Fruit fly (Drosophila melanogaster): ENCODE data around the gene Dad.

Dad gene

DNA sequence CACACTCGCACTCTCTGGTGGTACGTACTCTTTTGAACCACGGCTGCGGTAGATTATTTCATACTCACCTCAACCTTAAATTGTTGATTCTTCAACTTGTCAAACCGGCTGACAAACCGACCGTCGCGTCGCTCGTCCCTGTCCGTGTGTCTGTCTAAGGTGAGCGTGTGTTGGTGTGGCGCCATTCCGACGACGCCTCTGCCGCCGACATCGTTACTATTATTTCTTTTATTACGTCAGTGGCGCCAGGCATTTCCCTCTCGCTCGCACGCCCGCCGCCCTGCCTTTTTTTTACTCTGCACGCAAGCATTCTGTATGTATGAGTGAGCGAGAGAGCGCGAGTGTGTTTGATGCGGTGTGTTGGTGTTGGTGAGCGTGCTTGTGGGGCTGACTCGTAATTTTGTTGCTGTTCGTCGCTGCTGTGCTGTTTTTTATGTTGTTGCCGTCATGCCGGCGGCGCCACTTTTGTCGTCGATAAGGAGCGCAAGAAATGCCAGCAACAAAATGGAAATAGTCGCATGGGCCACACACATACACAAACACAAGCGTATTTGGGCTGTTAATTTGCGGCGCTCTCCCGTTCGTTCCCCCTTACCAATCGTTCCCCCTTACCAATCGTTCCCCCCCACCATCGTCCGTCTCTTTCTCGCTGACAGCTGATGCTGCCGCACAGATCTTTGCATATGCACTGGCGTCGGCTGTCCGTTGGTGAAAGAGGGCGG, 2.5 kb downstream of the Dad start (continued):
- TF ChIP-seq Fer2 (tag; optimal IDR thresholded peaks at IDR 0.05) (no peak), crol (GFP tag; IDR thresholded peaks at IDR 0.05) (peak; percentile 99), Hr3 (GFP tag; optimal IDR thresholded peaks at IDR 0.05) (no peak), zf30C (GFP tag; optimal IDR thresholded peaks at IDR 0.05) (peak; percentile 33), Oli (tag; optimal IDR thresholded peaks at IDR 0.05) (no peak), CG3281 (GFP tag; optimal IDR thresholded peaks at IDR 0.05) (no peak), so (GFP tag; IDR thresholded peaks at IDR 0.05) (0 out of 3 replicates have a peak, but pooled peaks have one; percentile 68), CG8924 (tag; optimal IDR thresholded peaks at IDR 0.05) (peak; percentile 71), Rfx (GFP tag; IDR thresholded peaks at IDR 0.05) (peak; percentile 20; the same call in 1 of the 2 replicates), CG8388 (GFP tag; optimal IDR thresholded peaks at IDR 0.05) (peak; percentile 5), ap (GFP tag; IDR thresholded peaks at IDR 0.05) (no peak), CG16779 (GFP tag; IDR thresholded peaks at IDR 0.05) (no peak), Nf-YA (GFP tag; IDR thresholded peaks at IDR 0.05) (no peak), CG11696 (GFP tag; IDR thresholded peaks at IDR 0.05) (no peak), CG8765 (GFP tag; IDR thresholded peaks at IDR 0.05) (0 out of 2 replicates have a peak, but pooled peaks have one; percentile 56), CG15514 (GFP tag; optimal IDR thresholded peaks at IDR 0.05) (no peak), NC2α (GFP tag; optimal IDR thresholded peaks at IDR 0.05) (no peak), CG4282 (GFP tag; optimal IDR thresholded peaks at IDR 0.05) (no peak), CG6791 (GFP tag; IDR thresholded peaks at IDR 0.05; ENCODE audit: partially characterized antibody) (no peak; the same call in 2 of the 3 replicates), Scr (GFP tag; IDR thresholded peaks at IDR 0.05; ENCODE audit: partially characterized antibody) (peak; percentile 50), CG9797 (GFP tag; optimal IDR thresholded peaks at IDR 0.05) (no peak), CG11456 (GFP tag; IDR thresholded peaks at IDR 0.05) (no peak), p53 (GFP tag; optimal IDR thresholded peaks at IDR 0.05) (no peak), CG12744 (GFP tag; optimal IDR thresholded peaks at IDR 0.05) (no peak), kni (GFP tag; optimal IDR thresholded peaks at IDR 0.05) (peak; percentile 99), CG10321 (GFP tag; IDR thresholded peaks at IDR 0.05) (peak; percentile 58; the same call in 1 of the 2 replicates), CG33213 (GFP tag; optimal IDR thresholded peaks at IDR 0.05) (no peak), CG17829 (tag; optimal IDR thresholded peaks at IDR 0.05) (peak; percentile 19), psq (GFP tag; optimal IDR thresholded peaks at IDR 0.05) (no peak), CG11723 (GFP tag; optimal IDR thresholded peaks at IDR 0.05) (no peak), CG2889 (GFP tag; IDR thresholded peaks at IDR 0.05) (no peak), disco-r (GFP tag; optimal IDR thresholded peaks at IDR 0.05) (no peak), pita (GFP tag; optimal IDR thresholded peaks at IDR 0.05) (no peak), cad (GFP tag; optimal IDR thresholded peaks at IDR 0.05) (peak; percentile 20), fd96Cb (tag; optimal IDR thresholded peaks at IDR 0.05) (no peak), ftz-f1 (GFP tag; optimal IDR thresholded peaks at IDR 0.05) (peak; percentile 86), Mrtf (GFP tag; IDR thresholded peaks at IDR 0.05) (no peak), CG5953 (GFP tag; IDR thresholded peaks at IDR 0.05) (0 out of 2 replicates have a peak, but pooled peaks have one; percentile 6), lbe (GFP tag; optimal IDR thresholded peaks at IDR 0.05) (peak; percentile 30), Hand (GFP tag; optimal IDR thresholded peaks at IDR 0.05) (no peak), CG14667 (GFP tag; IDR thresholded peaks at IDR 0.05) (0 out of 2 replicates have a peak, but pooled peaks have one; percentile 6), CG7556 (GFP tag; optimal IDR thresholded peaks at IDR 0.05) (no peak), Myb (GFP tag; optimal IDR thresholded peaks at IDR 0.05) (no peak), CG6813 (GFP tag; optimal IDR thresholded peaks at IDR 0.05) (no peak), CG30431 (GFP tag; optimal IDR thresholded peaks at IDR 0.05) (no peak), H2.0 (GFP tag; IDR thresholded peaks at IDR 0.05) (no peak), ham (GFP tag; IDR thresholded peaks at IDR 0.05) (no peak), CG1603 (tag; optimal IDR thresholded peaks at IDR 0.05) (no peak), ewg (GFP tag; optimal IDR thresholded peaks at IDR 0.05) (no peak), CG9817 (tag; optimal IDR thresholded peaks at IDR 0.05) (no peak)

All from whole organism, embryonic.